Fruit fly (Drosophila melanogaster): ENCODE measurements around the gene CG31668.

CG31668 gene

dm6 chr2L:2193357-2193780 is 12.6 kb downstream of the CG31668 start (continued):
- peak; percentile 67 for TF ChIP-seq Vsx1 (GFP tag; optimal IDR thresholded peaks at IDR 0.05)
- TF ChIP-seq gcm2 (GFP tag; optimal IDR thresholded peaks at IDR 0.05), result no peak
- no peak for TF ChIP-seq Ada2b (GFP tag; IDR thresholded peaks at IDR 0.05)
- no peak for TF ChIP-seq CG8924 (tag; optimal IDR thresholded peaks at IDR 0.05)
- no peak for TF ChIP-seq pan (optimal IDR thresholded peaks at IDR 0.05)
- no peak for TF ChIP-seq pan (GFP tag; optimal IDR thresholded peaks at IDR 0.05 in 1 of 2, IDR thresholded peaks at IDR 0.05 in 1 of 2)
- no peak for TF ChIP-seq bowl (GFP tag; IDR thresholded peaks at IDR 0.05)
- TF ChIP-seq CG11247 (GFP tag; IDR thresholded peaks at IDR 0.05), result no peak
- no peak for TF ChIP-seq ab (GFP tag; optimal IDR thresholded peaks at IDR 0.05)
- TF ChIP-seq ftz-f1 (GFP tag; optimal IDR thresholded peaks at IDR 0.05), result peak; percentile 95
- TF ChIP-seq nau (GFP tag; optimal IDR thresholded peaks at IDR 0.05), result peak; percentile 44
- TF ChIP-seq CG1832 (GFP tag; optimal IDR thresholded peaks at IDR 0.05), result peak; percentile 96
- peak; percentile 92 for TF ChIP-seq sd (tag; optimal IDR thresholded peaks at IDR 0.05)
- TF ChIP-seq chinmo (GFP tag; IDR thresholded peaks at IDR 0.05; ENCODE audit: partially characterized antibody), result no peak
- TF ChIP-seq Oaz (GFP tag; IDR thresholded peaks at IDR 0.05), result no peak
- peak; percentile 63 for TF ChIP-seq YL-1 (GFP tag; optimal IDR thresholded peaks at IDR 0.05)
- peak; percentile 47 for TF ChIP-seq Dad (GFP tag; optimal IDR thresholded peaks at IDR 0.05)
- TF ChIP-seq pum (GFP tag; optimal IDR thresholded peaks at IDR 0.05), result no peak
- TF ChIP-seq CG3281 (GFP tag; optimal IDR thresholded peaks at IDR 0.05), result peak; percentile 25
- TF ChIP-seq CG12104 (GFP tag; optimal IDR thresholded peaks at IDR 0.05), result peak; percentile 6
- TF ChIP-seq CG14710 (tag; optimal IDR thresholded peaks at IDR 0.05), result peak; percentile 36
- TF ChIP-seq tx (GFP tag; optimal IDR thresholded peaks at IDR 0.05), result no peak
- TF ChIP-seq schlank (tag; optimal IDR thresholded peaks at IDR 0.05), result peak; percentile 59
- peak; percentile 38 for TF ChIP-seq gsb-n (tag; optimal IDR thresholded peaks at IDR 0.05)
- no peak for TF ChIP-seq CG15073 (GFP tag; optimal IDR thresholded peaks at IDR 0.05)
- TF ChIP-seq Nf-YC (tag; optimal IDR thresholded peaks at IDR 0.05), result peak; percentile 91
- TF ChIP-seq CG32767 (GFP tag; IDR thresholded peaks at IDR 0.05), result no peak
- TF ChIP-seq lov (optimal IDR thresholded peaks at IDR 0.05), result no peak
- no peak for TF ChIP-seq lov (GFP tag; IDR thresholded peaks at IDR 0.05)
- no peak for TF ChIP-seq CG7271 (tag; optimal IDR thresholded peaks at IDR 0.05)
- no peak for TF ChIP-seq B-H1 (GFP tag; IDR thresholded peaks at IDR 0.05)
- TF ChIP-seq mirr (GFP tag; optimal IDR thresholded peaks at IDR 0.05), result peak; percentile 79
- no peak for TF ChIP-seq Fer2 (tag; optimal IDR thresholded peaks at IDR 0.05)
- peak; percentile 5 for TF ChIP-seq CG13424 (tag; optimal IDR thresholded peaks at IDR 0.05)
- TF ChIP-seq CG12155 (GFP tag; optimal IDR thresholded peaks at IDR 0.05), result peak; percentile 89
- no peak for TF ChIP-seq fru (optimal IDR thresholded peaks at IDR 0.05)
- no peak for TF ChIP-seq emc (GFP tag; optimal IDR thresholded peaks at IDR 0.05)
- TF ChIP-seq lilli (GFP tag; optimal IDR thresholded peaks at IDR 0.05), result peak; percentile 26
- TF ChIP-seq Hr78 (GFP tag; optimal IDR thresholded peaks at IDR 0.05), result peak in 1 of 2 experiments; percentile 34
- TF ChIP-seq so (GFP tag; IDR thresholded peaks at IDR 0.05), result no peak
- peak; percentile 62 for TF ChIP-seq gcm (GFP tag; optimal IDR thresholded peaks at IDR 0.05)
- peak; percentile 90 for TF ChIP-seq CG8478 (optimal IDR thresholded peaks at IDR 0.05)
- no peak for TF ChIP-seq chm (GFP tag; IDR thresholded peaks at IDR 0.05)
- no peak for TF ChIP-seq phol (tag; optimal IDR thresholded peaks at IDR 0.05)
- TF ChIP-seq CG7987 (GFP tag; optimal IDR thresholded peaks at IDR 0.05), result peak; percentile 70
- TF ChIP-seq az2 (GFP tag; optimal IDR thresholded peaks at IDR 0.05), result no peak
- peak; percentile 31 for TF ChIP-seq trem (tag; optimal IDR thresholded peaks at IDR 0.05)
- peak; percentile 6 for TF ChIP-seq MESR4 (GFP tag; optimal IDR thresholded peaks at IDR 0.05)
- TF ChIP-seq stc (GFP tag; IDR thresholded peaks at IDR 0.05), result no peak
- TF ChIP-seq Stat92E (GFP tag; optimal IDR thresholded peaks at IDR 0.05), result peak in 1 of 3 experiments; percentile 89
- no peak for TF ChIP-seq vnd (GFP tag; IDR thresholded peaks at IDR 0.05; ENCODE audit: partially characterized antibody)
- no peak for TF ChIP-seq H15 (GFP tag; IDR thresholded peaks at IDR 0.05)
